Fruit fly (Drosophila melanogaster): ENCODE results near the gene CG31091.

Gene CG31091

dm6 chr3R:25880198-25880970 is 19.3 kb upstream of the CG31091 start (continued):
- no peak for TF ChIP-seq YL-1 (GFP tag; optimal IDR thresholded peaks at IDR 0.05)
- no peak for TF ChIP-seq MBD-R2 (GFP tag; IDR thresholded peaks at IDR 0.05)
- TF ChIP-seq inv (GFP tag; IDR thresholded peaks at IDR 0.05; ENCODE audit: partially characterized antibody), result no peak
- TF ChIP-seq Xrp1 (GFP tag; IDR thresholded peaks at IDR 0.05), result peak; percentile 67
- TF ChIP-seq tll (GFP tag; optimal IDR thresholded peaks at IDR 0.05), result no peak
- TF ChIP-seq ci (GFP tag; IDR thresholded peaks at IDR 0.05), result peak; percentile 68
- peak; percentile 79 for TF ChIP-seq CG17361 (GFP tag; IDR thresholded peaks at IDR 0.05)
- TF ChIP-seq Spps (tag; optimal IDR thresholded peaks at IDR 0.05), result peak; percentile 39
- no peak; the same call in 2 of the 3 replicates for TF ChIP-seq croc (GFP tag; conservative IDR thresholded peaks at IDR 0.05)
- TF ChIP-seq zf30C (GFP tag; optimal IDR thresholded peaks at IDR 0.05), result no peak
- TF ChIP-seq sens-2 (GFP tag; IDR thresholded peaks at IDR 0.05), result no peak
- TF ChIP-seq Ravus (GFP tag; IDR thresholded peaks at IDR 0.05), result no peak
- TF ChIP-seq kni (GFP tag; optimal IDR thresholded peaks at IDR 0.05), result no peak
- no peak for TF ChIP-seq da (GFP tag; optimal IDR thresholded peaks at IDR 0.05)
- TF ChIP-seq CG15073 (GFP tag; optimal IDR thresholded peaks at IDR 0.05), result peak; percentile 32
- TF ChIP-seq CG4328 (GFP tag; optimal IDR thresholded peaks at IDR 0.05), result no peak
- no peak for TF ChIP-seq CG7745 (tag; optimal IDR thresholded peaks at IDR 0.05)
- peak; percentile 12; the same call in 1 of the 3 replicates for TF ChIP-seq CG2199 (GFP tag; IDR thresholded peaks at IDR 0.05)
- TF ChIP-seq hkb (optimal IDR thresholded peaks at IDR 0.05), result no peak
- no peak for TF ChIP-seq hkb (GFP tag; IDR thresholded peaks at IDR 0.05)
- TF ChIP-seq Hr39 (optimal IDR thresholded peaks at IDR 0.05), result no peak
- TF ChIP-seq Atf6 (GFP tag; IDR thresholded peaks at IDR 0.05), result no peak; the same call in 1 of the 2 replicates
- no peak for TF ChIP-seq CG5953 (GFP tag; IDR thresholded peaks at IDR 0.05)
- peak; percentile 49 for TF ChIP-seq Fer1 (GFP tag; optimal IDR thresholded peaks at IDR 0.05)
- no peak for TF ChIP-seq nau (GFP tag; optimal IDR thresholded peaks at IDR 0.05)
- TF ChIP-seq CG10267 (tag; optimal IDR thresholded peaks at IDR 0.05), result peak; percentile 57
- TF ChIP-seq CG8478 (optimal IDR thresholded peaks at IDR 0.05), result no peak
- TF ChIP-seq GATAe (GFP tag; conservative IDR thresholded peaks at IDR 0.05), result no peak
- no peak for TF ChIP-seq CG17612 (GFP tag; IDR thresholded peaks at IDR 0.05)
- no peak for TF ChIP-seq CG9609 (GFP tag; optimal IDR thresholded peaks at IDR 0.05)
- TF ChIP-seq sim (GFP tag; IDR thresholded peaks at IDR 0.05), result no peak
- no peak for TF ChIP-seq CHES-1-like (GFP tag; optimal IDR thresholded peaks at IDR 0.05)
- no peak for TF ChIP-seq Poxn (GFP tag; IDR thresholded peaks at IDR 0.05)
- TF ChIP-seq NFAT (GFP tag; IDR thresholded peaks at IDR 0.05), result no peak
- TF ChIP-seq NfI (GFP tag; optimal IDR thresholded peaks at IDR 0.05), result peak; percentile 22
- TF ChIP-seq kah (GFP tag; optimal IDR thresholded peaks at IDR 0.05), result no peak
- no peak for TF ChIP-seq Hey (tag; optimal IDR thresholded peaks at IDR 0.05)
- TF ChIP-seq Opbp (GFP tag; IDR thresholded peaks at IDR 0.05; ENCODE audit: partially characterized antibody), result no peak
- TF ChIP-seq CG11085 (GFP tag; IDR thresholded peaks at IDR 0.05), result no peak
- TF ChIP-seq Side (GFP tag; optimal IDR thresholded peaks at IDR 0.05), result no peak
- TF ChIP-seq CG6254 (GFP tag; optimal IDR thresholded peaks at IDR 0.05), result no peak
- TF ChIP-seq CG10979 (tag; optimal IDR thresholded peaks at IDR 0.05), result peak; percentile 70
- TF ChIP-seq Gsc (GFP tag; IDR thresholded peaks at IDR 0.05), result no peak
- no peak for TF ChIP-seq ab (GFP tag; optimal IDR thresholded peaks at IDR 0.05)
- no peak for TF ChIP-seq CG13287 (GFP tag; IDR thresholded peaks at IDR 0.05; ENCODE audit: partially characterized antibody)
- TF ChIP-seq CG5245 (GFP tag; optimal IDR thresholded peaks at IDR 0.05), result no peak
- peak; percentile 4 for TF ChIP-seq CG12071 (GFP tag; optimal IDR thresholded peaks at IDR 0.05)
- no peak for TF ChIP-seq CG3163 (GFP tag; optimal IDR thresholded peaks at IDR 0.05)
- TF ChIP-seq scrt (GFP tag; optimal IDR thresholded peaks at IDR 0.05), result no peak
- TF ChIP-seq CG9727 (GFP tag; optimal IDR thresholded peaks at IDR 0.05), result peak; percentile 58
- TF ChIP-seq tx (GFP tag; optimal IDR thresholded peaks at IDR 0.05), result no peak
